Fruit fly (Drosophila melanogaster) whole organism, embryonic: ENCODE data around the gene mRpS14.

Experiments used
- CG12299 ChIP-seq: fragments of 200-800 bp; sonication (Bioruptor generic); optimal IDR thresholded peaks from 2 replicates; lab custom pipeline; 2018; ENCODE audit warnings: missing biosample characterization, mild to moderate bottlenecking, missing genetic modification characterization
- CG6175 ChIP-seq: fragments of 200-800 bp; sonication (Bioruptor generic); IDR thresholded peaks from 3 replicates; pipeline ENCODE4 v1.3.6; 2022; ENCODE audit warnings: missing biosample characterization, missing genetic modification characterization
- CoRest ChIP-seq: fragments of 200-800 bp; sonication (Bioruptor generic); optimal IDR thresholded peaks from 3 replicates; lab custom pipeline; 2018; ENCODE audit warnings: missing biosample characterization, mild to moderate bottlenecking, missing genetic modification characterization, moderate library complexity
- D19B ChIP-seq: fragments of 200-800 bp; sonication (Bioruptor generic); optimal IDR thresholded peaks from 2 replicates; lab custom pipeline; 2017; ENCODE audit warnings: missing biosample characterization, mild to moderate bottlenecking, missing genetic modification characterization
- Dll ChIP-seq: fragments of 200-800 bp; sonication (Bioruptor generic); IDR thresholded peaks from 4 replicates; pipeline ENCODE4 v1.3.6; 2022; ENCODE audit warnings: missing biosample characterization, missing genetic modification characterization; ENCODE audit not compliant: partially characterized antibody
- Ets97D ChIP-seq: fragments of 200-800 bp; sonication (Bioruptor generic); optimal IDR thresholded peaks from 3 replicates; lab custom pipeline; 2016; ENCODE audit warnings: missing biosample characterization, missing genetic modification characterization
- Hr39 ChIP-seq: fragments of >200 bp; optimal IDR thresholded peaks from 2 replicates; lab custom pipeline; 2017
- Rfx ChIP-seq: fragments of 200-800 bp; sonication (Bioruptor generic); IDR thresholded peaks from 2 replicates; pipeline ENCODE4 v1.3.6; 2022; ENCODE audit warnings: missing biosample characterization, missing genetic modification characterization
- bsh ChIP-seq, 2 experiments: fragments of 200-800 bp; sonication (Bioruptor generic); optimal IDR thresholded peaks; 2 replicates each; lab custom pipeline; 2017 to 2018; ENCODE audit warnings: mild to moderate bottlenecking in 2 of 2, missing biosample characterization in 2 of 2, missing genetic modification characterization in 2 of 2, moderate library complexity in 1 of 2
- gfzf ChIP-seq: fragments of 200-800 bp; sonication (Bioruptor generic); optimal IDR thresholded peaks from 2 replicates; lab custom pipeline; 2016; ENCODE audit warnings: missing biosample characterization, mild to moderate bottlenecking, missing genetic modification characterization, moderate library complexity

DNA sequence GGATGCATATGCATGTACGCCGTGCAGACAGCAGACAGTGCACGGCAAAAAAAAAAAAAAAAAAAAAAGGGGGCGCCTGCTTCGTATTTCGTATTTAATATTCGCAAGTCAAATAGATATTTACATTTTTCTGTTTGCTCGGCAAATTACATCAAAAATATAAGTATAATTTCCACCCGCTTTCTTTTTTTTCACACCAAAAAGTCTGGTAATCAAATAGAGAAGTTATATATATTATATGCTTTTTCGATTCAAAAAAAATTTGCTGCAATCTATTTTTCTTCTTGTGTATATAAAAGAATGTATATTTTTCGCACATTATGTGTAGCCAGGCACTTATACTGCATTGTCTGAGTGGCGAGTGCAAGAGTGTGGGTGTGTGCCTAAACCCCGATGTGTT is 31.7 kb downstream of the mRpS14 start:
- no peak for TF ChIP-seq Dll (GFP tag; lab: Robert Waterston, UW)
- no peak for TF ChIP-seq gfzf (GFP tag; lab: Kevin White, UChicago)
- no peak for TF ChIP-seq CG6175 (GFP tag; lab: Robert Waterston, UW)
- TF ChIP-seq CG12299 (tag; lab: Kevin White, UChicago), result no peak
- no peak for TF ChIP-seq Ets97D (GFP tag; lab: Kevin White, UChicago)
- no peak for TF ChIP-seq bsh (GFP tag; optimal IDR thresholded peaks at IDR 0.05; lab: Kevin White, UChicago)
- TF ChIP-seq Hr39, result no peak
- TF ChIP-seq CoRest, result no peak
- TF ChIP-seq D19B (GFP tag; lab: Kevin White, UChicago), result no peak
- no peak for TF ChIP-seq Rfx
